Fruit fly (Drosophila melanogaster) whole organism, embryonic: ENCODE results near the gene nAChRalpha6.

Experiments
- ATbp ChIP-seq: fragments of 200-800 bp; sonication (Bioruptor generic); optimal IDR thresholded peaks from 2 replicates; lab custom pipeline; 2017; ENCODE audit warnings: missing biosample characterization, mild to moderate bottlenecking, missing genetic modification characterization, missing genetic modification reagents
- Atf-2 ChIP-seq: fragments of 200-800 bp; sonication (Bioruptor generic); optimal IDR thresholded peaks from 2 replicates; lab custom pipeline; 2016; ENCODE audit warnings: missing biosample characterization, missing genetic modification characterization
- B-H2 ChIP-seq: fragments of 200-800 bp; sonication (Bioruptor generic); optimal IDR thresholded peaks from 2 replicates; lab custom pipeline; 2018; ENCODE audit warnings: missing biosample characterization, mild to moderate bottlenecking, missing genetic modification characterization
- CG10209 ChIP-seq: fragments of 200-800 bp; sonication (Bioruptor generic); optimal IDR thresholded peaks from 3 replicates; lab custom pipeline; 2017; ENCODE audit warnings: missing biosample characterization, mild to moderate bottlenecking, missing genetic modification characterization, missing genetic modification reagents
- CG10366 ChIP-seq: fragments of 200-800 bp; sonication (Bioruptor generic); IDR thresholded peaks from 2 replicates; pipeline ENCODE4 v1.3.6; 2022; ENCODE audit warnings: missing biosample characterization, missing genetic modification characterization
- CG12219 ChIP-seq: fragments of 200-800 bp; sonication (Bioruptor generic); optimal IDR thresholded peaks from 3 replicates; lab custom pipeline; 2018; ENCODE audit warnings: missing biosample characterization, mild to moderate bottlenecking, missing genetic modification characterization
- CG12769 ChIP-seq: fragments of 200-800 bp; sonication (Bioruptor generic); optimal IDR thresholded peaks from 2 replicates; lab custom pipeline; 2019; ENCODE audit warnings: missing biosample characterization, mild to moderate bottlenecking, missing genetic modification characterization, moderate library complexity
- CG13123 ChIP-seq: fragments of 200-800 bp; sonication (Bioruptor generic); optimal IDR thresholded peaks from 2 replicates; lab custom pipeline; 2016; ENCODE audit warnings: missing biosample characterization, missing genetic modification characterization
- CG13624 ChIP-seq: fragments of 200-800 bp; sonication (Bioruptor generic); optimal IDR thresholded peaks from 2 replicates; lab custom pipeline; 2016; ENCODE audit warnings: missing biosample characterization, missing genetic modification characterization
- CG1529 ChIP-seq: fragments of 200-800 bp; sonication (Bioruptor generic); optimal IDR thresholded peaks from 3 replicates; lab custom pipeline; 2018; ENCODE audit warnings: missing biosample characterization, missing genetic modification characterization
- CG1603 ChIP-seq: fragments of 200-800 bp; sonication (Bioruptor generic); optimal IDR thresholded peaks from 2 replicates; lab custom pipeline; 2019; ENCODE audit warnings: missing biosample characterization, mild to moderate bottlenecking, missing genetic modification characterization, moderate library complexity
- CG17361 ChIP-seq: fragments of 200-800 bp; sonication (Bioruptor generic); IDR thresholded peaks from 3 replicates; pipeline ENCODE4 v1.3.6; 2022; ENCODE audit warnings: missing biosample characterization, missing genetic modification characterization
- CG17385 ChIP-seq: fragments of 200-800 bp; sonication (Bioruptor generic); optimal IDR thresholded peaks from 3 replicates; lab custom pipeline; 2018; ENCODE audit warnings: missing biosample characterization, mild to moderate bottlenecking, missing genetic modification characterization
- CG17912 ChIP-seq: fragments of 200-800 bp; sonication (Bioruptor generic); optimal IDR thresholded peaks from 2 replicates; lab custom pipeline; 2018; ENCODE audit warnings: missing biosample characterization, mild to moderate bottlenecking, missing genetic modification characterization
- CG2129 ChIP-seq: fragments of 200-800 bp; sonication (Bioruptor generic); IDR thresholded peaks from 2 replicates; pipeline ENCODE4 v1.3.6; 2022; ENCODE audit warnings: missing biosample characterization, missing genetic modification characterization; ENCODE audit not compliant: partially characterized antibody
- CG2202 ChIP-seq: fragments of 200-800 bp; sonication (Bioruptor generic); optimal IDR thresholded peaks from 2 replicates; lab custom pipeline; 2018; ENCODE audit warnings: missing biosample characterization, mild to moderate bottlenecking, missing genetic modification characterization
- CG2712 ChIP-seq: fragments of 200-800 bp; optimal IDR thresholded peaks from 3 replicates; lab custom pipeline; 2019; ENCODE audit warnings: missing biosample characterization, mild to moderate bottlenecking, missing genetic modification characterization, moderate library complexity
- CG31224 ChIP-seq: fragments of 200-800 bp; sonication (Bioruptor generic); IDR thresholded peaks from 2 replicates; pipeline ENCODE4 v1.3.6; 2022; ENCODE audit warnings: missing biosample characterization, missing genetic modification characterization
- CG3995 ChIP-seq: fragments of 200-800 bp; sonication (Bioruptor generic); optimal IDR thresholded peaks from 3 replicates; lab custom pipeline; 2016; ENCODE audit warnings: missing biosample characterization, missing genetic modification characterization
- CG4328 ChIP-seq: fragments of 200-800 bp; sonication (Bioruptor generic); optimal IDR thresholded peaks from 3 replicates; lab custom pipeline; 2017; ENCODE audit warnings: missing biosample characterization, missing genetic modification reagents, missing genetic modification characterization
- CG6683 ChIP-seq: fragments of 200-800 bp; sonication (Bioruptor generic); optimal IDR thresholded peaks from 2 replicates; lab custom pipeline; 2017; ENCODE audit warnings: missing biosample characterization, mild to moderate bottlenecking, missing genetic modification characterization, missing genetic modification reagents
- CG6765 ChIP-seq: fragments of 200-800 bp; sonication (Bioruptor generic); optimal IDR thresholded peaks from 3 replicates; lab custom pipeline; 2017; ENCODE audit warnings: missing biosample characterization, mild to moderate bottlenecking, missing genetic modification characterization
- CG7745 ChIP-seq: fragments of 200-800 bp; sonication (Bioruptor generic); optimal IDR thresholded peaks from 2 replicates; lab custom pipeline; 2018; ENCODE audit warnings: missing biosample characterization, mild to moderate bottlenecking, missing genetic modification characterization, moderate library complexity
- CG7928 ChIP-seq: fragments of 200-800 bp; sonication (Bioruptor generic); optimal IDR thresholded peaks from 2 replicates; lab custom pipeline; 2017; ENCODE audit warnings: missing biosample characterization, mild to moderate bottlenecking, missing genetic modification characterization
- CG7987 ChIP-seq: fragments of 200-800 bp; sonication (Bioruptor generic); optimal IDR thresholded peaks from 2 replicates; lab custom pipeline; 2018; ENCODE audit warnings: missing biosample characterization, mild to moderate bottlenecking, missing genetic modification characterization, moderate library complexity
- CG9215 ChIP-seq: fragments of 200-800 bp; sonication (Bioruptor generic); IDR thresholded peaks from 2 replicates; pipeline ENCODE4 v1.3.6; 2022; ENCODE audit warnings: missing biosample characterization, missing genetic modification characterization
- CG9609 ChIP-seq: fragments of 200-800 bp; sonication (Bioruptor generic); optimal IDR thresholded peaks from 3 replicates; lab custom pipeline; 2016; ENCODE audit warnings: missing biosample characterization, missing genetic modification characterization
- CG9817 ChIP-seq: fragments of 200-800 bp; sonication (Bioruptor generic); optimal IDR thresholded peaks from 2 replicates; lab custom pipeline; 2018; ENCODE audit warnings: missing biosample characterization, mild to moderate bottlenecking, missing genetic modification characterization, moderate library complexity
- Dp ChIP-seq: fragments of 200-800 bp; sonication (Bioruptor generic); optimal IDR thresholded peaks from 2 replicates; lab custom pipeline; 2018; ENCODE audit warnings: missing biosample characterization, mild to moderate bottlenecking, missing genetic modification characterization, moderate library complexity
- E2f2 ChIP-seq: fragments of 200-800 bp; sonication (Bioruptor generic); IDR thresholded peaks from 2 replicates; pipeline ENCODE4 v1.3.6; 2022; ENCODE audit warnings: missing biosample characterization, missing genetic modification characterization
- Ets65A ChIP-seq: fragments of 200-800 bp; sonication (Bioruptor generic); peaks from one replicate; lab custom pipeline; 2016; ENCODE audit warnings: missing biosample characterization, missing genetic modification characterization
- HLH4C ChIP-seq: fragments of 200-800 bp; sonication (Bioruptor generic); IDR thresholded peaks from 3 replicates; pipeline ENCODE4 v1.3.6; 2022; ENCODE audit warnings: missing biosample characterization, missing genetic modification characterization; ENCODE audit not compliant: partially characterized antibody
- HLH54F ChIP-seq: fragments of 200-800 bp; sonication (Bioruptor generic); optimal IDR thresholded peaks from 3 replicates; lab custom pipeline; 2016; ENCODE audit warnings: missing biosample characterization, missing genetic modification characterization
- HLHmδ ChIP-seq: fragments of 200-800 bp; sonication (Bioruptor generic); optimal IDR thresholded peaks from 2 replicates; lab custom pipeline; 2018; ENCODE audit warnings: missing biosample characterization, mild to moderate bottlenecking, missing genetic modification characterization, moderate library complexity
- aop ChIP-seq: fragments of 200-800 bp; sonication (Bioruptor generic); IDR thresholded peaks from 2 replicates; pipeline ENCODE4 v1.3.6; 2022; ENCODE audit warnings: missing biosample characterization, missing genetic modification characterization
- ash1 ChIP-seq: fragments of 200-800 bp; sonication (Bioruptor generic); optimal IDR thresholded peaks from 2 replicates; lab custom pipeline; 2018; ENCODE audit warnings: missing biosample characterization, mild to moderate bottlenecking, missing genetic modification characterization
- bab2 ChIP-seq: fragments of 200-800 bp; sonication (Bioruptor generic); optimal IDR thresholded peaks from 2 replicates; lab custom pipeline; 2016; ENCODE audit warnings: missing biosample characterization, missing genetic modification characterization
- bcd ChIP-seq: fragments of 200-800 bp; sonication (Bioruptor generic); optimal IDR thresholded peaks from 2 replicates; lab custom pipeline; 2017; ENCODE audit warnings: missing biosample characterization, mild to moderate bottlenecking, missing genetic modification characterization
- caup ChIP-seq: fragments of 200-800 bp; sonication (Bioruptor generic); optimal IDR thresholded peaks from 3 replicates; lab custom pipeline; 2017; ENCODE audit warnings: missing biosample characterization, mild to moderate bottlenecking, missing genetic modification characterization, moderate library complexity; ENCODE audit not compliant: severe bottlenecking
- chm ChIP-seq: fragments of 200-800 bp; sonication (Bioruptor generic); IDR thresholded peaks from 2 replicates; pipeline ENCODE4 v1.3.6; 2022; ENCODE audit warnings: missing biosample characterization, missing genetic modification characterization
- emc ChIP-seq: fragments of 200-800 bp; sonication (Bioruptor generic); optimal IDR thresholded peaks from 2 replicates; lab custom pipeline; 2016; ENCODE audit warnings: missing biosample characterization, missing genetic modification characterization
- lmd ChIP-seq: fragments of 200-800 bp; sonication (Bioruptor generic); IDR thresholded peaks from 2 replicates; pipeline ENCODE4 v1.3.6; 2022; ENCODE audit warnings: missing biosample characterization, missing genetic modification characterization
- mld ChIP-seq: fragments of 200-800 bp; sonication (Bioruptor generic); IDR thresholded peaks from 3 replicates; pipeline ENCODE4 v1.3.6; 2022; ENCODE audit warnings: missing biosample characterization, missing genetic modification characterization; ENCODE audit not compliant: partially characterized antibody
- nerfin-1 ChIP-seq: fragments of 200-800 bp; sonication (Bioruptor generic); optimal IDR thresholded peaks from 3 replicates; lab custom pipeline; 2019; ENCODE audit warnings: missing biosample characterization, mild to moderate bottlenecking, missing genetic modification characterization, moderate library complexity
- pzg ChIP-seq: fragments of 200-800 bp; sonication (Bioruptor generic); optimal IDR thresholded peaks from 3 replicates; lab custom pipeline; 2018; ENCODE audit warnings: missing biosample characterization, mild to moderate bottlenecking, missing genetic modification characterization, moderate library complexity
- run ChIP-seq: fragments of 200-800 bp; sonication (Bioruptor generic); optimal IDR thresholded peaks from 3 replicates; lab custom pipeline; 2018; ENCODE audit warnings: missing biosample characterization, mild to moderate bottlenecking, missing genetic modification characterization
- sd ChIP-seq: fragments of 200-800 bp; sonication (Bioruptor generic); optimal IDR thresholded peaks from 3 replicates; lab custom pipeline; 2018; ENCODE audit warnings: missing biosample characterization, mild to moderate bottlenecking, missing genetic modification characterization, moderate library complexity
- slbo ChIP-seq: fragments of 200-800 bp; sonication (Bioruptor generic); IDR thresholded peaks from 2 replicates; pipeline ENCODE4 v1.3.6; 2022; ENCODE audit warnings: missing biosample characterization, missing genetic modification characterization
- slou ChIP-seq: fragments of 200-800 bp; sonication (Bioruptor generic); optimal IDR thresholded peaks from 3 replicates; lab custom pipeline; 2016; ENCODE audit warnings: missing biosample characterization, missing genetic modification characterization
- ttk ChIP-seq: fragments of 200-800 bp; sonication (Bioruptor generic); IDR thresholded peaks from 2 replicates; pipeline ENCODE4 v2.1.2; 2022; ENCODE audit warnings: missing biosample characterization, missing genetic modification characterization
- yki ChIP-seq: fragments of >200 bp; optimal IDR thresholded peaks from 3 replicates; lab custom pipeline; 2018

The nAChRalpha6 gene

dm6 chr2L:9897296-9897695, 11.2 kb upstream of the nAChRalpha6 start, which contains the start of gene RpS2 (continued):
- TF ChIP-seq CG2712 (tag; lab: Kevin White, UChicago) (no peak), CG1529 (GFP tag; lab: Kevin White, UChicago) (peak; percentile 32), CG17385 (peak; percentile 59), slou (GFP tag; lab: Kevin White, UChicago) (peak; percentile 28), CG10209 (GFP tag; lab: Kevin White, UChicago) (peak; percentile 8), aop (GFP tag; lab: Robert Waterston, UW) (no peak), CG9817 (tag; lab: Kevin White, UChicago) (peak; percentile 23), CG7745 (tag; lab: Kevin White, UChicago) (no peak), run (tag; lab: Kevin White, UChicago) (no peak), CG31224 (GFP tag; lab: Robert Waterston, UW) (no peak), ATbp (GFP tag; lab: Kevin White, UChicago) (peak; percentile 31), HLHmδ (GFP tag; lab: Kevin White, UChicago) (peak; percentile 52), Ets65A (no peak), emc (no peak), CG2202 (tag; lab: Kevin White, UChicago) (peak; percentile 45), CG3995 (GFP tag; lab: Kevin White, UChicago) (peak; percentile 39), nerfin-1 (peak; percentile 51), CG13123 (GFP tag; lab: Kevin White, UChicago) (peak; percentile 36), CG12769 (tag; lab: Kevin White, UChicago) (peak; percentile 65), pzg (GFP tag; lab: Kevin White, UChicago) (peak; percentile 81), lmd (GFP tag; lab: Robert Waterston, UW) (no peak), caup (peak; percentile 72), CG1603 (tag; lab: Kevin White, UChicago) (peak; percentile 90), HLH54F (GFP tag; lab: Kevin White, UChicago) (peak; percentile 13), CG13624 (GFP tag; lab: Kevin White, UChicago) (peak; percentile 33), CG9609 (GFP tag; lab: Kevin White, UChicago) (peak; percentile 19), CG4328 (GFP tag; lab: Kevin White, UChicago) (peak; percentile 3), chm (GFP tag; lab: Robert Waterston, UW) (peak; percentile 87), slbo (GFP tag; lab: Robert Waterston, UW) (peak; percentile 64), bcd (GFP tag; lab: Kevin White, UChicago) (peak; percentile 9), bab2 (GFP tag; lab: Kevin White, UChicago) (no peak), mld (GFP tag; lab: Robert Waterston, UW) (peak; percentile 98), CG2129 (peak; percentile 95), CG7987 (GFP tag; lab: Kevin White, UChicago) (peak; percentile 68), CG7928 (no peak), CG12219 (GFP tag; lab: Kevin White, UChicago) (peak; percentile 3), HLH4C (GFP tag; lab: Robert Waterston, UW) (peak; percentile 98), B-H2 (GFP tag; lab: Kevin White, UChicago) (peak; percentile 77), CG6683 (no peak), Atf-2 (no peak), CG17361 (GFP tag; lab: Robert Waterston, UW) (peak; percentile 25; the same call in 1 of the 3 replicates), ash1 (GFP tag; lab: Kevin White, UChicago) (no peak), CG6765 (GFP tag; lab: Kevin White, UChicago) (no peak), sd (tag; lab: Kevin White, UChicago) (peak; percentile 84), CG9215 (GFP tag; lab: Robert Waterston, UW) (no peak), E2f2 (GFP tag; lab: Robert Waterston, UW) (peak; percentile 84), ttk (no peak), Dp (GFP tag; lab: Kevin White, UChicago) (peak; percentile 68), yki (lab: Kevin White, UChicago) (no peak), CG17912 (peak; percentile 56), CG10366 (GFP tag; lab: Robert Waterston, UW) (no peak)
